Worm (Caenorhabditis elegans): ENCODE data around the gene idpb-5.

The idpb-5 gene

ce11 chrV:11801076-11801849 lies 38.1 kb upstream of the idpb-5 start:
- TF ChIP-seq nhr-76 (tag; optimal IDR thresholded peaks at IDR 0.05): peak; percentile 62
- TF ChIP-seq tbx-2 (tag; optimal IDR thresholded peaks at IDR 0.05): peak; percentile 46
- TF ChIP-seq nhr-77 (tag; optimal IDR thresholded peaks at IDR 0.05): no peak
- no peak for TF ChIP-seq nhr-67 (tag; optimal IDR thresholded peaks at IDR 0.05)
- peak; percentile 68 for TF ChIP-seq ceh-28 (tag; optimal IDR thresholded peaks at IDR 0.05)
- TF ChIP-seq snpc-4 (tag; optimal IDR thresholded peaks at IDR 0.05): no peak
- no peak for TF ChIP-seq fos-1 (tag; optimal IDR thresholded peaks at IDR 0.05)
- no peak for TF ChIP-seq R02D3.7 (tag; optimal IDR thresholded peaks at IDR 0.05)
- peak; percentile 40 for TF ChIP-seq elt-2 (tag; optimal IDR thresholded peaks at IDR 0.05)
- peak in 2 of 3 experiments; percentile 76 to 86 for TF ChIP-seq elt-3 (tag; optimal IDR thresholded peaks at IDR 0.05)
- TF ChIP-seq nhr-25 (tag; optimal IDR thresholded peaks at IDR 0.05): peak; percentile 39
- TF ChIP-seq nhr-43 (tag; optimal IDR thresholded peaks at IDR 0.05; ENCODE audit: poor library complexity, severe bottlenecking): peak; percentile 75
- no peak for TF ChIP-seq fkh-10 (GFP tag; optimal IDR thresholded peaks at IDR 0.05)
- peak; percentile 74 for TF ChIP-seq nhr-23 (tag; optimal IDR thresholded peaks at IDR 0.05)

- TF ChIP-seq R02D3.7 (tag; optimal IDR thresholded peaks at IDR 0.05) (peak; percentile 69), nhr-23 (tag; optimal IDR thresholded peaks at IDR 0.05) (peak; percentile 98), aly-2 (tag; optimal IDR thresholded peaks at IDR 0.05) (no peak), elt-3 (tag; optimal IDR thresholded peaks at IDR 0.05) (peak; percentile 81 to 94 (median 89)), snpc-4 (tag; optimal IDR thresholded peaks at IDR 0.05) (no peak), jun-1 (tag; optimal IDR thresholded peaks at IDR 0.05) (peak; percentile 46), skn-1 (tag; optimal IDR thresholded peaks at IDR 0.05) (no peak), ztf-4 (tag; optimal IDR thresholded peaks at IDR 0.05) (no peak), nhr-28 (tag; optimal IDR thresholded peaks at IDR 0.05) (no peak), nhr-76 (tag; optimal IDR thresholded peaks at IDR 0.05) (no peak), sea-2 (GFP tag; optimal IDR thresholded peaks at IDR 0.05) (no peak), ZK546.5 (tag; optimal IDR thresholded peaks at IDR 0.05) (no peak), nhr-237 (tag; optimal IDR thresholded peaks at IDR 0.05) (no peak), daf-12 (tag; optimal IDR thresholded peaks at IDR 0.05) (no peak), elt-2 (tag; optimal IDR thresholded peaks at IDR 0.05) (peak; percentile 32), nhr-12 (tag; optimal IDR thresholded peaks at IDR 0.05) (no peak), nhr-25 (tag; optimal IDR thresholded peaks at IDR 0.05) (peak; percentile 96), fos-1 (tag; optimal IDR thresholded peaks at IDR 0.05) (no peak), fkh-10 (GFP tag; optimal IDR thresholded peaks at IDR 0.05) (no peak), elt-1 (tag; optimal IDR thresholded peaks at IDR 0.05) (no peak), lin-15B (tag; optimal IDR thresholded peaks at IDR 0.05) (no peak), lsy-12 (tag; optimal IDR thresholded peaks at IDR 0.05) (peak; percentile 65), pqm-1 (tag; optimal IDR thresholded peaks at IDR 0.05) (no peak), nhr-43 (tag; optimal IDR thresholded peaks at IDR 0.05; ENCODE audit: poor library complexity, severe bottlenecking) (peak; percentile 99), mdl-1 (tag; optimal IDR thresholded peaks at IDR 0.05) (peak; percentile 76), ceh-28 (tag; optimal IDR thresholded peaks at IDR 0.05) (peak; percentile 41), ceh-16 (tag; optimal IDR thresholded peaks at IDR 0.05) (no peak), nhr-11 (tag; optimal IDR thresholded peaks at IDR 0.05) (no peak), zag-1 (tag; optimal IDR thresholded peaks at IDR 0.05) (no peak), fkh-2 (tag; optimal IDR thresholded peaks at IDR 0.05) (no peak), ama-1 (optimal IDR thresholded peaks at IDR 0.05) (no peak), ceh-9 (tag; optimal IDR thresholded peaks at IDR 0.05) (no peak), tbx-2 (tag; optimal IDR thresholded peaks at IDR 0.05) (peak; percentile 86), egl-27 (tag; optimal IDR thresholded peaks at IDR 0.05) (peak; percentile 90), unc-39 (tag; optimal IDR thresholded peaks at IDR 0.05) (no peak), nhr-77 (tag; optimal IDR thresholded peaks at IDR 0.05) (no peak), pha-4 (tag; optimal IDR thresholded peaks at IDR 0.05) (no peak), nfya-1 (tag; optimal IDR thresholded peaks at IDR 0.05; ENCODE audit: insufficient read depth) (peak; percentile 27), ceh-82 (tag; optimal IDR thresholded peaks at IDR 0.05) (no peak), mml-1 (tag; optimal IDR thresholded peaks at IDR 0.05) (peak; percentile 60), nhr-67 (tag; optimal IDR thresholded peaks at IDR 0.05) (no peak), lin-39 (tag; optimal IDR thresholded peaks at IDR 0.05) (no peak), egl-5 (tag; optimal IDR thresholded peaks at IDR 0.05) (no peak), unc-62 (GFP tag; optimal IDR thresholded peaks at IDR 0.05) (peak; percentile 23), ztf-11 (tag; optimal IDR thresholded peaks at IDR 0.05) (no peak), hmg-11 (tag; optimal IDR thresholded peaks at IDR 0.05) (no peak)
These were observed 36.8 kb upstream of the idpb-5 start for ce11 chrV:11802508-11802907.
